Worm (Caenorhabditis elegans): ENCODE data around the gene W01B6.8.
A peak's percentile ranks its signal among the peaks of the same experiment; 100 is the strongest.

The W01B6.8 gene

DNA sequence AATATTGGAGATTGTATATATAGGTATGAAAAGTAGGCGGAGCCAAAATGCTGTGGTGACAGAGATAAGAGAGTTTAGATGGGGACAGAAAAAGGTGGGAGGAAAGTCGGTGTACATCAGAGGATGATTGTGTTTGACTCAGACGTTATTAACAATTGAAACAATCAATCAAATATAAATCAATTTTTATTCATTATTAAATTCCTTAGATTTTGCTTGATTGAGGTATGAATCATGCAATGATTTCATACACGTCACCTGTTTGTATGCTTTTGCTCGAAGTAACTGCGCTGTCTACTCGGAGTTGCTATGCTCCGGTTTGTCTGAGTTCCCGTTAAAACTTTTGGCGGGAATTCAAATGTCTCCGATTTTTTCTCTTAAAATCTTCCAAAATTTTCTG lies 31.0 kb upstream of the W01B6.8 start, which contains the start of gene C04G2.10:
C04G2.10 (plus strand) TSS at position 301 of the 400 bp plus-strand sequence.
- TF ChIP-seq unc-62 (GFP tag; optimal IDR thresholded peaks at IDR 0.05 in 1 of 2), result no peak
- no peak for TF ChIP-seq unc-62 (tag; optimal IDR thresholded peaks at IDR 0.05)
- no peak for TF ChIP-seq lsy-2 (tag; optimal IDR thresholded peaks at IDR 0.05)
- no peak for TF ChIP-seq tra-1 (GFP tag; IDR thresholded peaks at IDR 0.05)
- TF ChIP-seq daf-19 (GFP tag; conservative IDR thresholded peaks at IDR 0.05), result no peak
- no peak for TF ChIP-seq hlh-11 (tag; optimal IDR thresholded peaks at IDR 0.05)
- TF ChIP-seq nhr-11 (tag; optimal IDR thresholded peaks at IDR 0.05), result no peak
- no peak for TF ChIP-seq lin-15B (tag; optimal IDR thresholded peaks at IDR 0.05)
- no peak for TF ChIP-seq Y5F2A.4 (GFP tag; optimal IDR thresholded peaks at IDR 0.05)
- no peak for TF ChIP-seq Y48G9A.11 (GFP tag; IDR thresholded peaks at IDR 0.05)
- no peak for TF ChIP-seq attf-4 (tag; optimal IDR thresholded peaks at IDR 0.05)
- no peak for TF ChIP-seq F37D6.2 (tag; optimal IDR thresholded peaks at IDR 0.05)
- TF ChIP-seq lin-1 (GFP tag; IDR thresholded peaks at IDR 0.05), result no peak
- no peak for TF ChIP-seq ceh-32 (tag; optimal IDR thresholded peaks at IDR 0.05; ENCODE audit: poor library complexity)
- TF ChIP-seq zag-1 (tag; optimal IDR thresholded peaks at IDR 0.05), result no peak
- no peak for TF ChIP-seq nhr-76 (tag; optimal IDR thresholded peaks at IDR 0.05)
- no peak for TF ChIP-seq ceh-20 (GFP tag; IDR thresholded peaks at IDR 0.05)
- no peak for TF ChIP-seq nhr-42 (GFP tag; IDR thresholded peaks at IDR 0.05)
- TF ChIP-seq nhr-41 (GFP tag; IDR thresholded peaks at IDR 0.05), result no peak
- no peak for TF ChIP-seq R02D3.7 (tag; optimal IDR thresholded peaks at IDR 0.05)

DNA sequence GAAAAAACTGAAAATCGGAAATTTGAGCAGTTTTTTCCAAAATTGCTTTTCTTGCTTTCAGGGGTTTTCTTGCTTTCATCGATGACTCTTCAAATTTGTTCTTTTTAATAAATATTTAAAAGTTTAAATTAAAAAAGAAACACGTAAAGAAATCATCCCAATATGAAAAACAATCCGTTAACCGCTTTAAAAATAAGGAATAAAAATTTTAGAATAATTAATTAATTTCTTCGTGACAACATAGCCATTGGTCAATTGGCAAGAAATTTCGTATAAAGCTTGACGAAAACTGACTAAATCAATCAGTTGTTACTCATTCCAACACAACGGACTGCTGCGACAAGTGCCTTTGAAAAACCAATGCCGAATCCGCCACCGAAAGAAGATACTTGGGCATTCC lies 28.4 kb upstream of the W01B6.8 start, which contains the start of gene nsph-3.2:
nsph-3.2 (plus strand) TSS at position 301 of the 400 bp plus-strand sequence.
- TF ChIP-seq arid-1 (GFP tag; conservative IDR thresholded peaks at IDR 0.05), result no peak
- no peak for TF ChIP-seq spr-1 (tag; optimal IDR thresholded peaks at IDR 0.05)
- TF ChIP-seq dmd-6 (GFP tag; IDR thresholded peaks at IDR 0.05), result no peak
- TF ChIP-seq F10B5.3 (tag; optimal IDR thresholded peaks at IDR 0.05), result no peak
- TF ChIP-seq hmg-1.1 (GFP tag; IDR thresholded peaks at IDR 0.05), result no peak
- no peak for TF ChIP-seq pha-4 (GFP tag; IDR thresholded peaks at IDR 0.05)
- TF ChIP-seq pha-4 (tag; optimal IDR thresholded peaks at IDR 0.05), result no peak
- TF ChIP-seq F37D6.2 (tag; optimal IDR thresholded peaks at IDR 0.05), result no peak
- no peak for TF ChIP-seq lim-7 (GFP tag; IDR thresholded peaks at IDR 0.05)
- no peak for TF ChIP-seq aha-1 (tag)
- no peak for TF ChIP-seq lin-1 (GFP tag; IDR thresholded peaks at IDR 0.05)
- TF ChIP-seq mdl-1 (tag; optimal IDR thresholded peaks at IDR 0.05), result no peak
- TF ChIP-seq tag-97 (GFP tag; IDR thresholded peaks at IDR 0.05), result no peak
- no peak for TF ChIP-seq Y75B8A.6 (GFP tag; IDR thresholded peaks at IDR 0.05)
- TF ChIP-seq zip-2 (tag; optimal IDR thresholded peaks at IDR 0.05), result no peak

DNA sequence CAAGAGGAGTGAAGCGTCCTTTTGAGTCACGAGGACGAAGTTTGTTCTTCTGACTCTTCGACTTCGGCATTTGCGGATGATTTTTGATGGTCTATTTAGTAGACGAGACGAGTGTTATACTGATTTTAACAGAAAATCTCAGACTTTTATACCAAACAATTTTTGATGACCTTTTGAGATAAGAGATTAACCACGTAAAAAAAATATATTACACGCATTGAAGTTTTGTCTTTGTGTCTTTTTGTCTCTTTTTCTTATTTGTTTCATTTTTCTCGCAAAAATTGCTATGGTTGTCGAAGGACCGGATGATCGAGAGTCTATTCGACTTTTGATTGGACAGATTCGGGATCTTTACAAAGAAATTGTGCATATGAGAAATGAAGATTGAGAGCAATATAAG lies 27.3 kb upstream of the W01B6.8 start, which contains the start of gene spch-1:
spch-1 (minus strand) TSS at position 101 of the 400 bp plus-strand sequence.
- TF ChIP-seq fkh-10 (GFP tag; optimal IDR thresholded peaks at IDR 0.05), result no peak
- peak in 1 of 2 experiments; percentile 29 for TF ChIP-seq unc-62 (GFP tag; optimal IDR thresholded peaks at IDR 0.05 in 1 of 2)
- no peak for TF ChIP-seq unc-62 (tag; optimal IDR thresholded peaks at IDR 0.05)

DNA sequence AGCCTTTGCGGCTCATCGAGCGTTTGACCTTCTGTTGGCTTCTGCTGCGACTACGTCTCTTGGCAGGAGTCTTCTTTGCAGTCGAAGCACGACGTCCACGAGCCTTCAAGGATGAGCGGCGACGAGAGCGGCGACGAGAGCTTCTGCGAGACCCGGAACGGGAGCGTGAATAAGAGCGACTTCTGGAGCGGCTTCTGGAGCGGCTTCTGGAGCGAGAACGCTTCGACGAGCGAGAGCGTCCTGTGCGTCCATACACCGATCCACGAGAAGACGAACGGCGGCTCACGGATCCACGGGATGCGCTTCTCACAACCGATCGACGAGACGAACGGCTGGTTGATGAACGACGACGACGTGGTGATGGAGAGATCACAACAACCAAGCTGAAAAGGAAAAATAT lies 26.7 kb upstream of the W01B6.8 start:
- no peak for TF ChIP-seq tra-1 (GFP tag; IDR thresholded peaks at IDR 0.05)
- peak; percentile 22 for TF ChIP-seq spr-3 (GFP tag; optimal IDR thresholded peaks at IDR 0.05)
- peak; percentile 94 for TF ChIP-seq set-16 (GFP tag; IDR thresholded peaks at IDR 0.05)

DNA sequence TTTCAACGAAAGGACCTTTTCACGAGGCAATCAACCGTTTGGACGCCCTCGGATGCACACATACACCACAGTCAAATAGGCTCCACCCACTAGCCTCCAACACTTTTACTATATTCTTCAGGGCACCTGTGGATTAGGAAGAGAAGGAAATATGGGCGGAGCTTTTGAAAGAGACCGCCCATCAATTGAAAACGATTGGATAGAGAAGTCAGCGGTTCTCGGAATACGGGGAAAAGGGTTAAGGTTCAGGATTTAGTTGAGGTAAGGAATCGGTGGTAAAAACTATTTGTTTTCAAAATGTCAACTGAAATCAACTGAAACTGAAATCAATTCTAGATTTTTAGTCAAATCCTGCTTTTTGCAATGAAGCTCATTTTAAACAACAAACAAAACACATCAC lies 26.2 kb upstream of the W01B6.8 start, which contains the start of gene egl-38:
egl-38 (minus strand) TSS at position 101 of the 400 bp plus-strand sequence.
- TF ChIP-seq mes-2 (tag; optimal IDR thresholded peaks at IDR 0.05; ENCODE audit: poor library complexity, severe bottlenecking), result no peak
- no peak for TF ChIP-seq snpc-4 (tag; optimal IDR thresholded peaks at IDR 0.05)
- TF ChIP-seq ces-1 (GFP tag; optimal IDR thresholded peaks at IDR 0.05), result no peak
- TF ChIP-seq Y75B8A.6 (GFP tag; IDR thresholded peaks at IDR 0.05), result no peak
- no peak for TF ChIP-seq nhr-111 (GFP tag; optimal IDR thresholded peaks at IDR 0.05)
- no peak for TF ChIP-seq egl-27 (tag; optimal IDR thresholded peaks at IDR 0.05)
- TF ChIP-seq nhr-237 (tag; optimal IDR thresholded peaks at IDR 0.05), result no peak
- TF ChIP-seq zfp-3 (GFP tag; conservative IDR thresholded peaks at IDR 0.05), result no peak
- TF ChIP-seq F44E2.7 (GFP tag; IDR thresholded peaks at IDR 0.05), result no peak
- no peak for TF ChIP-seq ceh-82 (tag; optimal IDR thresholded peaks at IDR 0.05)
- no peak for TF ChIP-seq dpl-1 (GFP tag; optimal IDR thresholded peaks at IDR 0.05)
- TF ChIP-seq dmd-9 (GFP tag; IDR thresholded peaks at IDR 0.05), result no peak
- TF ChIP-seq saeg-2 (GFP tag; IDR thresholded peaks at IDR 0.05), result no peak
